Fruit fly (Drosophila melanogaster) whole organism, embryonic: ENCODE data around the gene Pdi.

Experiments used
- Abd-B ChIP-seq: fragments of 200-800 bp; sonication (Bioruptor generic); optimal IDR thresholded peaks from 2 replicates; lab custom pipeline; 2018; ENCODE audit warnings: missing biosample characterization, mild to moderate bottlenecking, missing genetic modification characterization, moderate library complexity
- Blimp-1 ChIP-seq: fragments of 200-800 bp; sonication (Bioruptor generic); optimal IDR thresholded peaks from 3 replicates; lab custom pipeline; 2018; ENCODE audit warnings: missing biosample characterization, missing genetic modification characterization, mild to moderate bottlenecking, moderate library complexity, missing genetic modification reagents
- CG10147 ChIP-seq: fragments of 200-800 bp; sonication (Bioruptor generic); optimal IDR thresholded peaks from 2 replicates; lab custom pipeline; 2019; ENCODE audit warnings: missing biosample characterization, mild to moderate bottlenecking, missing genetic modification characterization, moderate library complexity
- CG12104 ChIP-seq: fragments of 200-800 bp; sonication (Bioruptor generic); optimal IDR thresholded peaks from 3 replicates; lab custom pipeline; 2016; ENCODE audit warnings: missing biosample characterization, missing genetic modification characterization
- CG12659 ChIP-seq: fragments of 200-800 bp; sonication (Bioruptor generic); optimal IDR thresholded peaks from 3 replicates; lab custom pipeline; 2017; ENCODE audit warnings: mild to moderate bottlenecking, missing biosample characterization, missing genetic modification reagents, missing genetic modification characterization
- CG13123 ChIP-seq: fragments of 200-800 bp; sonication (Bioruptor generic); optimal IDR thresholded peaks from 2 replicates; lab custom pipeline; 2016; ENCODE audit warnings: missing biosample characterization, missing genetic modification characterization
- CG15601 ChIP-seq: fragments of 200-800 bp; sonication (Bioruptor generic); optimal IDR thresholded peaks from 3 replicates; lab custom pipeline; 2019; ENCODE audit warnings: missing biosample characterization, mild to moderate bottlenecking, missing genetic modification characterization, moderate library complexity
- CG16813 ChIP-seq: fragments of 200-800 bp; sonication (Bioruptor generic); IDR thresholded peaks from 3 replicates; pipeline ENCODE4 v1.3.6; 2022; ENCODE audit warnings: missing biosample characterization, missing genetic modification characterization; ENCODE audit not compliant: partially characterized antibody
- CG3407 ChIP-seq: fragments of 200-800 bp; sonication (Bioruptor generic); optimal IDR thresholded peaks from 2 replicates; lab custom pipeline; 2018; ENCODE audit warnings: missing biosample characterization, mild to moderate bottlenecking, missing genetic modification characterization
- CG34422 ChIP-seq: fragments of 200-800 bp; sonication (Bioruptor generic); IDR thresholded peaks from 3 replicates; pipeline ENCODE4 v1.3.6; 2022; ENCODE audit warnings: missing biosample characterization, missing genetic modification characterization
- CG3838 ChIP-seq: fragments of 200-800 bp; sonication (Bioruptor generic); optimal IDR thresholded peaks from 3 replicates; lab custom pipeline; 2016; ENCODE audit warnings: missing biosample characterization, missing genetic modification characterization
- CG4730 ChIP-seq: fragments of 200-800 bp; sonication (Bioruptor generic); IDR thresholded peaks from 2 replicates; pipeline ENCODE4 v1.3.6; 2022; ENCODE audit warnings: missing biosample characterization, missing genetic modification characterization
- CG6175 ChIP-seq: fragments of 200-800 bp; sonication (Bioruptor generic); IDR thresholded peaks from 3 replicates; pipeline ENCODE4 v1.3.6; 2022; ENCODE audit warnings: missing biosample characterization, missing genetic modification characterization
- CG9932 ChIP-seq: fragments of 200-800 bp; sonication (Bioruptor generic); IDR thresholded peaks from 2 replicates; pipeline ENCODE4 v1.3.6; 2022; ENCODE audit warnings: missing biosample characterization, missing genetic modification characterization
- CHES-1-like ChIP-seq: fragments of 200-800 bp; sonication (Bioruptor generic); optimal IDR thresholded peaks from 2 replicates; lab custom pipeline; 2016; ENCODE audit warnings: missing biosample characterization, missing genetic modification characterization
- Deaf1 ChIP-seq: fragments of 200-800 bp; optimal IDR thresholded peaks from 3 replicates; lab custom pipeline; 2019; ENCODE audit warnings: missing biosample characterization, mild to moderate bottlenecking, missing genetic modification characterization, moderate library complexity
- Fer1 ChIP-seq: fragments of 200-800 bp; sonication (Bioruptor generic); optimal IDR thresholded peaks from 2 replicates; lab custom pipeline; 2017; ENCODE audit warnings: missing biosample characterization, mild to moderate bottlenecking, missing genetic modification characterization
- Fer2 ChIP-seq: fragments of 200-800 bp; sonication (Bioruptor generic); optimal IDR thresholded peaks from 2 replicates; lab custom pipeline; 2018; ENCODE audit warnings: missing biosample characterization, mild to moderate bottlenecking, missing genetic modification characterization, moderate library complexity
- H15 ChIP-seq: fragments of 200-800 bp; sonication (Bioruptor generic); IDR thresholded peaks from 3 replicates; pipeline ENCODE4 v1.3.6; 2022; ENCODE audit warnings: missing biosample characterization, missing genetic modification characterization
- H2.0 ChIP-seq: fragments of 200-800 bp; sonication (Bioruptor generic); IDR thresholded peaks from 2 replicates; pipeline ENCODE4 v1.3.6; 2022; ENCODE audit warnings: missing biosample characterization, missing genetic modification characterization
- Lhr ChIP-seq: fragments of 200-800 bp; sonication (Bioruptor generic); optimal IDR thresholded peaks from 3 replicates; lab custom pipeline; 2017; ENCODE audit warnings: mild to moderate bottlenecking, missing biosample characterization, missing genetic modification reagents, missing genetic modification characterization
- NC2β ChIP-seq: fragments of 200-800 bp; sonication (Bioruptor generic); optimal IDR thresholded peaks from 2 replicates; lab custom pipeline; 2016; ENCODE audit warnings: missing biosample characterization, missing genetic modification characterization
- Neu2 ChIP-seq: fragments of 200-800 bp; sonication (Bioruptor generic); optimal IDR thresholded peaks from 3 replicates; lab custom pipeline; 2016; ENCODE audit warnings: missing biosample characterization, missing genetic modification characterization, borderline replicate concordance
- Poxn ChIP-seq: fragments of 200-800 bp; sonication (Bioruptor generic); IDR thresholded peaks from 2 replicates; pipeline ENCODE4 v1.3.6; 2022; ENCODE audit warnings: missing biosample characterization, missing genetic modification characterization
- Rfx ChIP-seq: fragments of 200-800 bp; sonication (Bioruptor generic); IDR thresholded peaks from 2 replicates; pipeline ENCODE4 v1.3.6; 2022; ENCODE audit warnings: missing biosample characterization, missing genetic modification characterization
- Taf1 ChIP-seq: fragments of 200-800 bp; sonication (Bioruptor generic); IDR thresholded peaks from 2 replicates; pipeline ENCODE4 v1.3.6; 2022; ENCODE audit warnings: missing biosample characterization, missing genetic modification characterization
- az2 ChIP-seq: fragments of 200-800 bp; sonication (Bioruptor generic); optimal IDR thresholded peaks from 3 replicates; lab custom pipeline; 2016; ENCODE audit warnings: missing biosample characterization, missing genetic modification characterization
- bigmax ChIP-seq: fragments of 200-800 bp; sonication (Bioruptor generic); optimal IDR thresholded peaks from 2 replicates; lab custom pipeline; 2018; ENCODE audit warnings: missing biosample characterization, mild to moderate bottlenecking, missing genetic modification characterization
- bowl ChIP-seq: fragments of 200-800 bp; sonication (Bioruptor generic); IDR thresholded peaks from 2 replicates; pipeline ENCODE4 v1.3.6; 2022; ENCODE audit warnings: missing biosample characterization, missing genetic modification characterization
- caup ChIP-seq: fragments of 200-800 bp; sonication (Bioruptor generic); optimal IDR thresholded peaks from 3 replicates; lab custom pipeline; 2017; ENCODE audit warnings: missing biosample characterization, mild to moderate bottlenecking, missing genetic modification characterization, moderate library complexity; ENCODE audit not compliant: severe bottlenecking
- crc ChIP-seq: fragments of 200-800 bp; sonication (Bioruptor generic); optimal IDR thresholded peaks from 2 replicates; lab custom pipeline; 2016; ENCODE audit warnings: missing biosample characterization, missing genetic modification characterization
- dan ChIP-seq: fragments of 200-800 bp; sonication (Bioruptor generic); IDR thresholded peaks from 2 replicates; pipeline ENCODE4 v1.3.6; 2022; ENCODE audit warnings: missing biosample characterization, missing genetic modification characterization
- dm ChIP-seq: fragments of 200-800 bp; sonication (Bioruptor generic); optimal IDR thresholded peaks from 3 replicates; lab custom pipeline; 2016; ENCODE audit warnings: missing biosample characterization, missing genetic modification characterization
- ems ChIP-seq: fragments of 200-800 bp; sonication (Bioruptor generic); optimal IDR thresholded peaks from 3 replicates; lab custom pipeline; 2016; ENCODE audit warnings: missing biosample characterization, missing genetic modification characterization
- gcm2 ChIP-seq: fragments of 200-800 bp; sonication (Bioruptor generic); optimal IDR thresholded peaks from 2 replicates; lab custom pipeline; 2016; ENCODE audit warnings: missing biosample characterization, missing genetic modification characterization
- gem ChIP-seq: fragments of 200-800 bp; sonication (Bioruptor generic); optimal IDR thresholded peaks from 2 replicates; lab custom pipeline; 2019; ENCODE audit warnings: missing biosample characterization, mild to moderate bottlenecking, missing genetic modification characterization, moderate library complexity
- grn ChIP-seq: fragments of 200-800 bp; sonication (Bioruptor generic); optimal IDR thresholded peaks from 3 replicates; lab custom pipeline; 2017; ENCODE audit warnings: missing biosample characterization, missing genetic modification characterization
- nom ChIP-seq: fragments of 200-800 bp; sonication (Bioruptor generic); optimal IDR thresholded peaks from 2 replicates; lab custom pipeline; 2017; ENCODE audit warnings: missing biosample characterization, missing genetic modification characterization, mild to moderate bottlenecking, moderate library complexity, missing genetic modification reagents
- onecut ChIP-seq: fragments of 200-800 bp; sonication (Bioruptor generic); IDR thresholded peaks from 2 replicates; pipeline ENCODE4 v1.3.6; 2022; ENCODE audit warnings: missing biosample characterization, missing genetic modification characterization
- org-1 ChIP-seq: fragments of 200-800 bp; sonication (Bioruptor generic); optimal IDR thresholded peaks from 2 replicates; lab custom pipeline; 2017; ENCODE audit warnings: missing biosample characterization, missing genetic modification characterization
- ro ChIP-seq: fragments of 200-800 bp; sonication (Bioruptor generic); IDR thresholded peaks from 2 replicates; pipeline ENCODE4 v1.3.6; 2022; ENCODE audit warnings: missing biosample characterization, missing genetic modification characterization
- sd ChIP-seq: fragments of 200-800 bp; sonication (Bioruptor generic); optimal IDR thresholded peaks from 3 replicates; lab custom pipeline; 2018; ENCODE audit warnings: missing biosample characterization, mild to moderate bottlenecking, missing genetic modification characterization, moderate library complexity
- tio ChIP-seq: fragments of 200-800 bp; sonication (Bioruptor generic); optimal IDR thresholded peaks from 2 replicates; lab custom pipeline; 2017; ENCODE audit warnings: missing biosample characterization, missing genetic modification characterization, inconsistent platforms
- tna ChIP-seq: fragments of 200-800 bp; sonication (Bioruptor generic); IDR thresholded peaks from 2 replicates; pipeline ENCODE4 v1.3.6; 2022; ENCODE audit warnings: missing biosample characterization, missing genetic modification characterization; ENCODE audit not compliant: partially characterized antibody
- trh ChIP-seq: fragments of 200-800 bp; sonication (Bioruptor generic); optimal IDR thresholded peaks from 2 replicates; lab custom pipeline; 2016; ENCODE audit warnings: missing biosample characterization, missing genetic modification characterization
- unc-4 ChIP-seq: fragments of 200-800 bp; sonication (Bioruptor generic); IDR thresholded peaks from 2 replicates; pipeline ENCODE4 v1.3.6; 2022; ENCODE audit warnings: missing biosample characterization, missing genetic modification characterization; ENCODE audit not compliant: partially characterized antibody
- vvl ChIP-seq: fragments of 200-800 bp; sonication (Bioruptor generic); IDR thresholded peaks from 2 replicates; pipeline ENCODE4 v1.3.6; 2022; ENCODE audit warnings: missing biosample characterization, missing genetic modification characterization
- zen2 ChIP-seq: fragments of 200-800 bp; sonication (Bioruptor generic); IDR thresholded peaks from 3 replicates; pipeline ENCODE4 v1.3.6; 2022; ENCODE audit warnings: missing biosample characterization, missing genetic modification characterization; ENCODE audit not compliant: partially characterized antibody

Gene Pdi

DNA sequence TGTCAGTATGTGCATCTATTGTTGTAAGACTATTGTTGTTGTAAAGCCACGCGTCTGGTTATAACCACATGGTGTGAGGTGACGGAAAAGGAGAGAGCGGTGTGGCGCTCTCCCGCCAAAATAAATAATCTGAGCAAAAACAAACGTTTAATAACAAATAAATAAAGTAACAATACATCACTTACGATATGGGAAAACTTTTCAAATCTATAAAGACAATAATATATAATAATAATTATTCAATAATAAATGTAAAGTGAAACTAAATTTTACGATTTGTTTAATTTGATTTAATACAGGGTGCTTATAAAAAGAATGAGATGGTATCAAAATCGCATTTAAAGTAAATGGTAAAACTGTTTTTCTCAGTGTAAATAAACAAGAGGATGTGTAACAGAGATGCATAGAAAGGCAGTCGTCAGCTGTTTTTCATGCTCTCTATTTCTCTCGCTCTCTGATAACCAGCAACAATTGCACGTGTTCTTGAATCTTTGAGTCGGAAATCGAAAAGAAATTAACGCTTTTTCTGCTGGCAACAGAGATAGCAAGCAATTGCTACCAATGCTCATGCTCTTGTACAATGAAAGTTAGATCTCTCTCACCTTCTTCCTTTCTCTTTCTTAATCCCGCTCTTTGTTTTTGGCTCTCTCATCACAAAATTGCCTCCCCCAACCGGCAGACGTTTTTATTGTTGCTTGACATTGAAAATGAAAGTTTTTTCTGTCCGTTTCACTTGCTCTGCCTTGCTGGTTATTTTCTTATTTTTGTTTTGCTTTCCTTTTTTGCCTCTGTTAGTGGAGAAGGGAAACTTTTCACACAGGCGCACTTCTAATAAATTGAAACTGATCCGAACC lies 43.8 kb downstream of the Pdi start (continued):
- TF ChIP-seq ro (GFP tag; lab: Robert Waterston, UW) (peak; percentile 62), CG34422 (peak; percentile 86), Taf1 (no peak), Abd-B (peak; percentile 52), CG3838 (GFP tag; lab: Kevin White, UChicago) (no peak), caup (GFP tag; lab: Kevin White, UChicago) (peak; percentile 84), CG9932 (GFP tag; lab: Robert Waterston, UW) (peak; percentile 52; the same call in 1 of the 2 replicates), org-1 (GFP tag; lab: Kevin White, UChicago) (peak; percentile 83), dm (no peak), CG10147 (GFP tag; lab: Kevin White, UChicago) (peak; percentile 95), CG16813 (GFP tag; lab: Robert Waterston, UW) (no peak), H2.0 (peak; percentile 63), CG12659 (peak; percentile 76), vvl (GFP tag; lab: Robert Waterston, UW) (peak; percentile 97), zen2 (no peak), Lhr (GFP tag; lab: Kevin White, UChicago) (peak; percentile 38), CHES-1-like (GFP tag; lab: Kevin White, UChicago) (no peak), Neu2 (GFP tag; lab: Kevin White, UChicago) (no peak), tna (GFP tag; lab: Robert Waterston, UW) (no peak), nom (GFP tag; lab: Kevin White, UChicago) (peak; percentile 85), Rfx (GFP tag; lab: Robert Waterston, UW) (peak; percentile 81), dan (GFP tag; lab: Robert Waterston, UW) (no peak), gcm2 (GFP tag; lab: Kevin White, UChicago) (no peak), az2 (GFP tag; lab: Kevin White, UChicago) (peak; percentile 80), bigmax (GFP tag; lab: Kevin White, UChicago) (no peak), bowl (GFP tag; lab: Robert Waterston, UW) (no peak), H15 (GFP tag; lab: Robert Waterston, UW) (peak; percentile 66; the same call in 2 of the 3 replicates), ems (GFP tag; lab: Kevin White, UChicago) (no peak), grn (GFP tag; lab: Kevin White, UChicago) (peak; percentile 38), Poxn (no peak), trh (peak; percentile 12), CG12104 (GFP tag; lab: Kevin White, UChicago) (peak; percentile 80), gem (peak; percentile 97), Deaf1 (tag; lab: Kevin White, UChicago) (peak; percentile 66), Blimp-1 (GFP tag; lab: Kevin White, UChicago) (peak; percentile 93), CG6175 (GFP tag; lab: Robert Waterston, UW) (0 out of 3 replicates have a peak, but pooled peaks have one; percentile 13), unc-4 (GFP tag; lab: Robert Waterston, UW) (no peak), sd (tag; lab: Kevin White, UChicago) (peak; percentile 43), CG4730 (GFP tag; lab: Robert Waterston, UW) (peak; percentile 66), crc (no peak), CG15601 (peak; percentile 85), CG13123 (peak; percentile 4), onecut (GFP tag; lab: Robert Waterston, UW) (peak; percentile 69; the same call in 1 of the 2 replicates), NC2β (GFP tag; lab: Kevin White, UChicago) (no peak), tio (GFP tag; lab: Kevin White, UChicago) (peak; percentile 78), Fer2 (tag; lab: Kevin White, UChicago) (peak; percentile 77), CG3407 (peak; percentile 79), Fer1 (GFP tag; lab: Kevin White, UChicago) (peak; percentile 89)
